Worm (Caenorhabditis elegans): Measurements from ENCODE around the gene Y19D10B.6.

Y19D10B.6 gene

DNA sequence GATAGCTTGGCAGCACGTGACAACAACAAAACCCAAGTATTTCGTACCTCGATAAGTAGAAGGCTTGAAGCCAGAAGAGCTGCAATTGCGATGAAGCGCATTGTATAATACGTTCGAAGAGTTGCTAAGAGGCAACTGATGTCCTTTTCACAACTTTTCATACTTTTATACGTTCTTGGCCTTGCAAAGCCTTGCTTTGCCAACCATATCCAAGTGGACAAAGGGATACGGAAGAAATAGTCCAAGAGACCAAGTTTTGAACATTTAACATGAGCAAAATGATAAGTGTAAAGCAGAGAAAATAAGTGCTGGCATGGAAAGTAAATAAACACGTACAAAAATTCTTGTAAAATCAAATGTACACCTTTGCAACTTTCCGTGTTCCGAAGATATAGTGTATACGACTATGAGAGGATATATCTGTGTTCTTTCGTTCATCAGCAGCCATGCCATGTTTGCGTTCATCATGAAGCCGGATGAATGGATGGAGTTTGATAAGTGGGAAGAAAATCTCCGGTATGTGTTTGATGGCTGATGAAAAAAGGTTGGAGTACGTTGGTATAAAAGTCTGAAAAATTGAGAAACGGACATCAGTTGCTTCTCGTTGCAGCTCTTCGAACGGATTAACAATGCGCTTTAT, 46.5 kb downstream of the Y19D10B.6 start, which contains the start of the genes Y5H2A.4 and abu-4:
TSS of gene Y5H2A.4 (minus strand) at position 101 of the 640 bp plus-strand sequence.
TSS of gene abu-4 (plus strand) at position 590 of the 640 bp plus-strand sequence.
- TF ChIP-seq aly-1 (tag; optimal IDR thresholded peaks at IDR 0.05) (no peak), B0310.2 (tag; optimal IDR thresholded peaks at IDR 0.05) (no peak), F13C5.2 (tag; optimal IDR thresholded peaks at IDR 0.05) (no peak), sea-1 (GFP tag; conservative IDR thresholded peaks at IDR 0.05) (no peak), flt-1 (GFP tag; IDR thresholded peaks at IDR 0.05) (no peak), ceh-36 (tag; optimal IDR thresholded peaks at IDR 0.05) (no peak), scrt-1 (GFP tag; IDR thresholded peaks at IDR 0.05) (no peak), ama-1 (optimal IDR thresholded peaks at IDR 0.05) (no peak), hmg-4 (GFP tag; optimal IDR thresholded peaks at IDR 0.05) (no peak), tbx-37 (GFP tag; conservative IDR thresholded peaks at IDR 0.05) (no peak), tra-4 (tag; optimal IDR thresholded peaks at IDR 0.05) (no peak), ets-7 (tag; optimal IDR thresholded peaks at IDR 0.05) (no peak), hmbx-1 (tag; optimal IDR thresholded peaks at IDR 0.05) (no peak), hnd-1 (tag; optimal IDR thresholded peaks at IDR 0.05) (no peak), ceh-13 (GFP tag; optimal IDR thresholded peaks at IDR 0.05) (no peak), pes-1 (GFP tag; IDR thresholded peaks at IDR 0.05) (no peak), tbx-11 (GFP tag; IDR thresholded peaks at IDR 0.05) (no peak)

DNA sequence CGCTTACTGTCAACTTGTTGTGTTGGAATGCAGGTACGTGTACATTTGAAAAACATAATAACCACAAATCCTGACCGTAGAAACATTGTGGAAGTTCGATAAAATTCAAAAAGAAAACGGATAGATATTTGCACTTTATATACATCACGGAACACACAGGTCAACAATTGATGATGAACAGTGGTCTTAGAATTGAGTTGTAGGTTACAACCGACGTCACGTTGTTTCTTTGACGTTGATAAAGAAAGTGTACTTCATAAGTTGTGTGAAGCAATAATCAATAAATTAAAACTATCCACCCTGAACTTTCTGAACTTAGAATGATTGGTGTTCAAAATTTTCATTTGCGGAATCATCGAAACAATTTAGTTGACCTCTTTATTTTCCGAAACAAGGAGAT, 49.2 kb downstream of the Y19D10B.6 start, which contains the start of gene Y5H2A.1:
TSS of gene Y5H2A.1 (minus strand) at position 101 of the 400 bp plus-strand sequence.
- TF ChIP-seq scrt-1 (GFP tag; IDR thresholded peaks at IDR 0.05): no peak
- no peak for TF ChIP-seq tbx-37 (GFP tag; conservative IDR thresholded peaks at IDR 0.05)
- TF ChIP-seq hnd-1 (tag; optimal IDR thresholded peaks at IDR 0.05): no peak
- TF ChIP-seq B0310.2 (tag; optimal IDR thresholded peaks at IDR 0.05): no peak
- TF ChIP-seq ets-7 (tag; optimal IDR thresholded peaks at IDR 0.05): no peak
- TF ChIP-seq tra-4 (tag; optimal IDR thresholded peaks at IDR 0.05): no peak
- no peak for TF ChIP-seq tbx-11 (GFP tag; IDR thresholded peaks at IDR 0.05)
- no peak for TF ChIP-seq hmbx-1 (tag; optimal IDR thresholded peaks at IDR 0.05)
- TF ChIP-seq aly-1 (tag; optimal IDR thresholded peaks at IDR 0.05): no peak
- no peak for TF ChIP-seq ama-1 (optimal IDR thresholded peaks at IDR 0.05)
- no peak for TF ChIP-seq hmg-4 (GFP tag; optimal IDR thresholded peaks at IDR 0.05)
- TF ChIP-seq flt-1 (GFP tag; IDR thresholded peaks at IDR 0.05): no peak
- TF ChIP-seq F13C5.2 (tag; optimal IDR thresholded peaks at IDR 0.05): no peak
- TF ChIP-seq pes-1 (GFP tag; IDR thresholded peaks at IDR 0.05): no peak
